Worm (Caenorhabditis elegans): ENCODE results near the gene C54E4.4.
A peak's percentile ranks its signal among the peaks of the same experiment; 100 is the strongest.

C54E4.4 gene

DNA sequence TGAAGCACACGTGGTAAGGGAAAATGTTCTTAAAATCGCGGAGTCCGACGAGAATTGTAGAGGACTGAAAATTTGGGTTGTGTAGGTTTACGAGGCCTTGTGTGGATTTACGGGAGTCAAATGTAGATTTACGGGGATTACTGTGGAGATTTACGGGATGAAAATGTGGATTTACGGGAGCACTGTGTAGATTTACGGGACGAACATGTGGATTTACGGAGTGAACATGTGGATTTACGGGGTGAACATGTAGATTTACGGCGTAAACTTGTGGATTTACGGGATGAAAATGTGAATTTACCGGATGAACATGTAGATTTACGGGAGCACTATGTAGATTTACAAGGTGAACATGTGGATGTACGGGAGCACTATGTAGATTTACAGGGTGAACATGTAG, 12.2 kb downstream of the C54E4.4 start:
- TF ChIP-seq che-1 (tag; optimal IDR thresholded peaks at IDR 0.05) (no peak), dve-1 (tag; optimal IDR thresholded peaks at IDR 0.05) (peak; percentile 93)

DNA sequence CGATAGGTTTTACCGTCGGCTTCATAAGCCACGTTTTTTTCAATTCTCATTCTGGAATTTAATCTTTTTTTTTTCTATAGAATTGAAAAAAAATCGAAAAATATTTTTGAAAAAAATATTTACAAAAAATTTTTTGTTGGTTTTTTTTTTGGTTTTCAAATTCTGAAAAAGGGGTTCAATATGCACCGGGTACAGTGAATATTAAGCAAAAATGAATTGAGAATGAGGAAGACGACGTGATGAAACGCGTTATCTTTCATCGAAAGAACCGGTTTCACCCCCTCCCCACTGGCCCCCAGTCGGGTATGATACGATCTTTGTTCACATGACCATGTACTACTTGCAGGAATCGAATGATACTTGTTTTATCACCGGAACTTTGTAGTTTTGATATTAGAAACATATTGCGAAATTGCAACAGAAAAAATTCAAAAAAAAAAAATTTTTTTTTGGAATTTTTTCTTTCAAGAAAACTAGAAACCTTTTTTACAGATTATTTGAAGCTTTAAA, 19.1 kb downstream of the C54E4.4 start, which contains the start of gene C54E4.5:
Gene C54E4.5, minus strand, starts transcription at position 51 of the 510 bp plus-strand sequence.
- TF ChIP-seq pha-4 (tag; optimal IDR thresholded peaks at IDR 0.05), result no peak
- TF ChIP-seq gmeb-2 (tag; optimal IDR thresholded peaks at IDR 0.05), result no peak
- no peak for TF ChIP-seq C08G9.2 (tag; optimal IDR thresholded peaks at IDR 0.05)
- TF ChIP-seq F13H6.1 (tag; optimal IDR thresholded peaks at IDR 0.05), result no peak
- TF ChIP-seq che-1 (tag; optimal IDR thresholded peaks at IDR 0.05), result no peak
- TF ChIP-seq sox-4 (tag; optimal IDR thresholded peaks at IDR 0.05), result no peak
- TF ChIP-seq hlh-13 (GFP tag; optimal IDR thresholded peaks at IDR 0.05), result no peak
- TF ChIP-seq eyg-1 (tag; optimal IDR thresholded peaks at IDR 0.05), result no peak
- no peak for TF ChIP-seq T23F11.4 (GFP tag; optimal IDR thresholded peaks at IDR 0.05)
- TF ChIP-seq ahr-1 (tag; optimal IDR thresholded peaks at IDR 0.05), result no peak
- TF ChIP-seq hlh-30 (tag; optimal IDR thresholded peaks at IDR 0.05; ENCODE audit: insufficient read depth), result no peak
- no peak for TF ChIP-seq ceh-48 (tag; optimal IDR thresholded peaks at IDR 0.05)
- no peak for TF ChIP-seq C38D4.7 (GFP tag; optimal IDR thresholded peaks at IDR 0.05)
- no peak for TF ChIP-seq madf-2 (tag; optimal IDR thresholded peaks at IDR 0.05)
- TF ChIP-seq tbx-2 (tag; optimal IDR thresholded peaks at IDR 0.05), result no peak
- no peak for TF ChIP-seq syd-9 (tag; optimal IDR thresholded peaks at IDR 0.05)
- no peak for TF ChIP-seq mec-3 (tag; optimal IDR thresholded peaks at IDR 0.05; ENCODE audit: borderline replicate concordance)
- TF ChIP-seq pha-2 (tag; optimal IDR thresholded peaks at IDR 0.05), result no peak

DNA sequence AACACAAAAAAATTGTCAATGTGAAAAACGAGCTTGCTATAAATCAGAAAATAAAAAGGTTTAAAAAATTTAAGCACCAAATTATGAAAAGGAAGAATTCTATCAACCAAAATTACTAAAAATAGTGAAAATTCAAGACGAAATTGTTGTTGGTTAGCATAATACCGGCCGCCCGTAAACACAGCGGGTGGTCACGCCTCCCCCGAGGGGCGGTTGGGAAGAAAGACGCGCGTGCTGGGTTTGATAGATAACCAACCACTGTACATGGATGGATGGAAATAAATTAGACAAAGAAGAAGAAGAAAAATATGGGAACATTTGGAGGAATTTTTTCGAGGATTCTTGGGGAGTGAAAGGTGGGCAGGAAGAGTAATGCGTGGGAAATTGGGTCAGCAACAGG, 26.1 kb downstream of the C54E4.4 start:
- no peak for TF ChIP-seq hlh-6 (tag; optimal IDR thresholded peaks at IDR 0.05)
- peak; percentile 55 for TF ChIP-seq ref-2 (tag; optimal IDR thresholded peaks at IDR 0.05)

DNA sequence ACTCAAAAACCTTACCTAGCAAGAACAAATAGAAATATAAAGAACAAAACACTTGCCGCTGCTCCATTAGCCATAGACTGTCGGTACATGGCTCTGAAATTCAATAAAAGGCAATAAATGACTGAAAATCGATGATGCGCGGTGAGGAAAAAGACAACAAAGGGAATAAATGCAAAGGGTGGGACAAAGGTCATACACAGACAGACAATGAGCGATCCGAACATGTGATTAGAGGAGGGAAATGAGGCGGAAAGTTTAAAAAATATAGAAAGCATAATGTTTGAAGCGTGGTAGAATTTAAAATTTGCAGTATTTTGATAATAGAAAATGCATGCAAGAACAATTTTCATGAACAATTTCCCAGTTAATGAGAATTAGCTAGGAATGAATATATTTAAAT, 27.9 kb downstream of the C54E4.4 start, which contains the start of gene C54E4.12:
Gene C54E4.12, minus strand, starts transcription at position 101 of the 400 bp plus-strand sequence.
- TF ChIP-seq hlh-30 (tag; optimal IDR thresholded peaks at IDR 0.05; ENCODE audit: insufficient read depth) (peak; percentile 34), sox-2 (GFP tag; IDR thresholded peaks at IDR 0.05) (no peak)

DNA sequence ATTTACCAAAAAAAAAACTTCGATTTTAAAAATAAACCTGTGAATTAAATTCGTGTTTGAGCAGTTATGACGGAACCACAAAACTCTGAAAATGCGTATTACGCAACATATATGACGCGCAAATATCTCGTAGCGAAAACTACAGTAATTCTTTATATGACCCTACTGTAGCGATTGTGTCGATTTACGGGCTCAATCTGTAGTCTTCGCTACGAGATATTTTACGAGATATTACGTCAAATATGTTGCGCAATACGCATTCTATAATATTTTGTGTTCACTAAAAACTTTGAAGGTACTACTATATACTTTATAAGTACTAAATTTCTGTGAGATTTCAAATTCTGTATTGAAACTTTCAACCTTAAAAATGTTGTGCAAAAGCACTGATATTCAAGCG, 30.9 kb downstream of the C54E4.4 start:
- TF ChIP-seq fkh-10 (GFP tag; optimal IDR thresholded peaks at IDR 0.05) (no peak), hlh-6 (tag; optimal IDR thresholded peaks at IDR 0.05) (no peak), ceh-22 (tag; optimal IDR thresholded peaks at IDR 0.05) (no peak), pat-9 (tag; optimal IDR thresholded peaks at IDR 0.05) (no peak), ahr-1 (tag; optimal IDR thresholded peaks at IDR 0.05) (no peak), che-1 (tag; optimal IDR thresholded peaks at IDR 0.05) (no peak)

DNA sequence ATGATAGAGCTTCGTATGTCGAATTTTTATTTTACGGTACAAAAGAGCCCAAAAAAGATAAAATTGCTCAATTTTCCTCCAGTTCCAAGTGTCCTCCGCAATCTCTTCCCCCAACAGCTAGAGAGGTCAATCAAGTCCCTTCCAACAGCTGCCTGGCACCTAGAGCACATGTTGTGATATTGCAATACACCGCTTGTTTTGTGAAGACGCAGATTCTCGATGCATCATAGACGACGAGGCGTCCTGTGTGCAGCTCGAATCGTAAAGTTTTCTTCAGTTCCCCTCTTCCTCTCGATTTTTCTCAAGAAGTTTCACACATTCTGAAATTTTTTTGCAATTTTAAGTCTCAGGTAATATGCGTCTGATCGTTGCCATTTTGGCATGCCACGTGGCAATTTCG, 31.8 kb downstream of the C54E4.4 start, which contains the start of gene test-1:
Gene test-1, plus strand, starts transcription at position 345 of the 400 bp plus-strand sequence.
- TF ChIP-seq dve-1 (tag; optimal IDR thresholded peaks at IDR 0.05) (no peak), unc-55 (GFP tag; optimal IDR thresholded peaks at IDR 0.05) (peak; percentile 18), hlh-8 (tag; optimal IDR thresholded peaks at IDR 0.05) (peak; percentile 43), T23F11.4 (GFP tag; optimal IDR thresholded peaks at IDR 0.05) (no peak)

DNA sequence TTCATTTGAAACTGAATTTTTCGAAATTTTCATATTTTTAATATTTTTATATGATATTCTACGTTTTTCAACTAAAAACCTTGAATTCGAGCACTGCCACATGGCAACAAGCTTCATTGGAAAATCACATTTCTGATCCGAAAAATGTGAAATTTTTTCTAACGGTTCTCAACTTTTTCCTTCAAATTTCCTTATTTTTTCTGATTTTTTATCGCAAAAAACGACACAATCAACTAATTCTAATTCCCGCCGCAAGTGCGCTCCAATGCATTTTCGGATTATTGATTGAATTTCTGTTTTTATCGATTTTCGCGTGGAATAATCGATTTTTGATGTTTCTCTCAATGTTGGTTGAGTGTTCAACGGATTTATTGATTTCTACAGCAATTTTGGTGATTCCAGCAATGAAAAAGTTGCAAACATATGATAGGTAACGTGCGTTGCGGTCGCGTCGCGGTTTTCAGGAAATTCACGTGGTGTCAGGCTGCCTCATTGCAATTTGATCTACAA, 34.9 kb downstream of the C54E4.4 start, which contains the start of gene C23H5.12:
Gene C23H5.12, plus strand, starts transcription at position 51 of the 510 bp plus-strand sequence.
- TF ChIP-seq ceh-2 (tag; optimal IDR thresholded peaks at IDR 0.05), result no peak

Measured in whole organism, late embryonic.